Fruit fly (Drosophila melanogaster): ENCODE data around the gene CG9737.

Gene CG9737

DNA sequence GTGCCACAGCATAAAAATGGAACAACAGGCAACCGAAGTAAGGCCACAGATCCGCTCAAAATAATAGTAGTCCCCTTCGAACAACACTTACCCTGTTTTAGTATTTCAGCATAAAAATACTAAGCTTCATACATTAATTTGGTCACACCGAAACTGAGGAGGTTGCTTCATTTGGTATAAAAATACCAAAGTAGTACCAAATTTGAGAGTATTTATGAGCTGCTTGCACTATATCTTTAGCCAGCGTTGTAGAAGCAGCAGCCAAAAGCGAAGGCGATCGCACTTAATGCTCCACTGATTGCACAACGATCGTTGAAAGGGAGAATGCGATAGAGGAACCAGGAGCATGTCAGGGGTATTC, 15.9 kb upstream of the CG9737 start (continued):
- peak; percentile 85 for TF ChIP-seq CG11762 (GFP tag; optimal IDR thresholded peaks at IDR 0.05; ENCODE audit: insufficient read depth)
- TF ChIP-seq CG16779 (tag; optimal IDR thresholded peaks at IDR 0.05), result peak; percentile 88
- peak; percentile 85 for TF ChIP-seq Hr4 (GFP tag; optimal IDR thresholded peaks at IDR 0.05)
- peak; percentile 86 for TF ChIP-seq CG8119 (GFP tag; IDR thresholded peaks at IDR 0.05)
- TF ChIP-seq Sox102F (GFP tag; optimal IDR thresholded peaks at IDR 0.05), result peak; percentile 94
- TF ChIP-seq Blimp-1 (GFP tag; optimal IDR thresholded peaks at IDR 0.05), result no peak
- TF ChIP-seq CG34406 (GFP tag; optimal IDR thresholded peaks at IDR 0.05), result peak; percentile 88
- TF ChIP-seq Sox14 (GFP tag; optimal IDR thresholded peaks at IDR 0.05), result peak; percentile 94
- peak; percentile 30; the same call in 1 of the 2 replicates for TF ChIP-seq CG11294 (GFP tag; IDR thresholded peaks at IDR 0.05)
- peak; percentile 94 for TF ChIP-seq topi (GFP tag; optimal IDR thresholded peaks at IDR 0.05)
- TF ChIP-seq Hr39 (GFP tag; optimal IDR thresholded peaks at IDR 0.05), result peak; percentile 91
- no peak for TF ChIP-seq fkh (GFP tag; optimal IDR thresholded peaks at IDR 0.05)
- TF ChIP-seq CG1621 (tag; optimal IDR thresholded peaks at IDR 0.05), result peak; percentile 96
- TF ChIP-seq CG6808 (GFP tag; optimal IDR thresholded peaks at IDR 0.05), result peak; percentile 88
- TF ChIP-seq ss (GFP tag; optimal IDR thresholded peaks at IDR 0.05), result peak; percentile 94 to 95
- TF ChIP-seq salr (GFP tag; optimal IDR thresholded peaks at IDR 0.05), result peak; percentile 46 to 88
- peak; percentile 90 for TF ChIP-seq Met (GFP tag; optimal IDR thresholded peaks at IDR 0.05)
- TF ChIP-seq Hr38 (GFP tag; optimal IDR thresholded peaks at IDR 0.05), result no peak

DNA sequence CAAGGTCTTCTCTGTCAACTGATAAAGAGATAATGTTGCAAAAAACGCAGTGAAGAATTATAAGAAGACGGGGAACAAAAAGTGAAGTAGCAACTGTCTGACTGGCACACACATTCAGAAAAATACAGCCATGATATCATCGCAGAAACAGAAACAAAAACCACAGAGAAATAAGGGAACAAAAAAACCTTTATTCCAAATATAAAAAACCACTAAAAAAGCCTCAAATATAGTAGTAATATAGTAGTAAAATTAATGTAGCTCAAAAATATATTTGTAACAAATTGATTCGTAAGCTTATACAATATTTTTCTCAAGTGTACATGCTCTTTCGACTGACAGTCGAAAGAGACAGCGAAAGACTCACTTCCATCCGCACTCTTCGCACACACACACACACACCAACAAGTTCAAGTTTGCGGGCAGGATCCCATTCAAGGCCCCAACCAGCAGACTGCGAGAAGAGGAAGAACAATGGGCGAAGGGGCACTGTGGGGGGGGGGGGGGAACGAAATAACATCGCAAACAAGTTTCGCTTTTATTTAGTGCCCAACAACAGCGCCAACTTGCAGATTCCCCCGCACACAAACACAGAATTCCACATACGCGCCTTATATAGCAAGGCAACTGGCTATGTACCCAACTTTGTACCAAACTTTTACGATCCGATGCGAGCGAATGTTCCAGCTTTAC, 15.3 kb upstream of the CG9737 start:
- TF ChIP-seq cyc (GFP tag; optimal IDR thresholded peaks at IDR 0.05) (peak; percentile 80), Sox14 (GFP tag; optimal IDR thresholded peaks at IDR 0.05) (peak; percentile 81), dsx (GFP tag; optimal IDR thresholded peaks at IDR 0.05; ENCODE audit: poor library complexity, severe bottlenecking) (peak; percentile 73), Hr39 (GFP tag; optimal IDR thresholded peaks at IDR 0.05) (peak; percentile 75), ss (GFP tag; optimal IDR thresholded peaks at IDR 0.05) (peak; percentile 77 to 89), CG15336 (GFP tag; IDR thresholded peaks at IDR 0.05) (peak; percentile 69), Ets96B (tag; optimal IDR thresholded peaks at IDR 0.05) (peak; percentile 96), acj6 (GFP tag; optimal IDR thresholded peaks at IDR 0.05) (peak; percentile 84), CG3032 (tag; optimal IDR thresholded peaks at IDR 0.05) (peak; percentile 94), CG6792 (GFP tag; optimal IDR thresholded peaks at IDR 0.05) (peak; percentile 88), CG16779 (tag; optimal IDR thresholded peaks at IDR 0.05) (peak; percentile 78), Blimp-1 (GFP tag; optimal IDR thresholded peaks at IDR 0.05) (peak; percentile 97), eg (GFP tag; IDR thresholded peaks at IDR 0.05) (peak; percentile 44; the same call in 1 of the 3 replicates), CG4318 (GFP tag; optimal IDR thresholded peaks at IDR 0.05) (peak; percentile 55), CG3919 (GFP tag; optimal IDR thresholded peaks at IDR 0.05) (peak; percentile 78), CG10669 (GFP tag; optimal IDR thresholded peaks at IDR 0.05) (peak; percentile 80), Hr38 (GFP tag; optimal IDR thresholded peaks at IDR 0.05) (no peak), CG6163 (GFP tag; IDR thresholded peaks at IDR 0.05) (peak; percentile 84), CG1621 (tag; optimal IDR thresholded peaks at IDR 0.05) (peak; percentile 73), CG8632 (GFP tag; optimal IDR thresholded peaks at IDR 0.05) (peak; percentile 87), CG8319 (GFP tag; optimal IDR thresholded peaks at IDR 0.05) (peak; percentile 80), pdm3 (GFP tag; optimal IDR thresholded peaks at IDR 0.05) (peak; percentile 85), OdsH (GFP tag; optimal IDR thresholded peaks at IDR 0.05) (peak; percentile 84), CG6276 (GFP tag; optimal IDR thresholded peaks at IDR 0.05) (no peak), CG11294 (GFP tag; IDR thresholded peaks at IDR 0.05) (no peak), fkh (GFP tag; optimal IDR thresholded peaks at IDR 0.05) (no peak), Eip75B (GFP tag; optimal IDR thresholded peaks at IDR 0.05) (peak; percentile 95), esn (GFP tag; optimal IDR thresholded peaks at IDR 0.05) (peak; percentile 91), Eip78C (GFP tag) (peak; percentile 98), Sox15 (GFP tag; optimal IDR thresholded peaks at IDR 0.05) (peak; percentile 66), svp (GFP tag) (peak; percentile 91), fd59A (GFP tag; optimal IDR thresholded peaks at IDR 0.05) (peak; percentile 82), vri (GFP tag; optimal IDR thresholded peaks at IDR 0.05) (peak; percentile 73), salr (GFP tag; optimal IDR thresholded peaks at IDR 0.05) (peak; percentile 47 to 74), CG6808 (GFP tag; optimal IDR thresholded peaks at IDR 0.05) (peak; percentile 79), Hr4 (GFP tag; optimal IDR thresholded peaks at IDR 0.05) (peak; percentile 68), fd85E (GFP tag; optimal IDR thresholded peaks at IDR 0.05) (peak; percentile 61), CG9139 (GFP tag; optimal IDR thresholded peaks at IDR 0.05) (peak; percentile 69), lz (GFP tag; optimal IDR thresholded peaks at IDR 0.05) (peak; percentile 86), Smox (GFP tag; optimal IDR thresholded peaks at IDR 0.05) (peak; percentile 76), CG34406 (GFP tag; optimal IDR thresholded peaks at IDR 0.05) (peak; percentile 82)

Measured in whole organism, prepupa.